Fruit fly (Drosophila melanogaster): ENCODE data around the gene hoip.
A peak's percentile ranks its signal among the peaks of the same experiment; 100 is the strongest.

hoip gene

dm6 chr2L:9699615-9700014 is at the start of gene hoip:
TSS of gene hoip (plus strand) at chr2L:9699791.
- TF ChIP-seq Dll (GFP tag; IDR thresholded peaks at IDR 0.05; ENCODE audit: partially characterized antibody) (peak; percentile 53; the same call in 2 of the 4 replicates), ac (GFP tag; optimal IDR thresholded peaks at IDR 0.05) (peak; percentile 3), CG15479 (GFP tag; optimal IDR thresholded peaks at IDR 0.05) (no peak), knrl (GFP tag; IDR thresholded peaks at IDR 0.05; ENCODE audit: partially characterized antibody) (no peak; the same call in 2 of the 3 replicates), zfh2 (GFP tag; optimal IDR thresholded peaks at IDR 0.05) (no peak), Scr (GFP tag; IDR thresholded peaks at IDR 0.05; ENCODE audit: partially characterized antibody) (peak; percentile 48; the same call in 1 of the 2 replicates), Max (GFP tag; optimal IDR thresholded peaks at IDR 0.05) (peak; percentile 62), Hmr (GFP tag; optimal IDR thresholded peaks at IDR 0.05) (peak; percentile 13), Ets97D (GFP tag; optimal IDR thresholded peaks at IDR 0.05) (peak; percentile 44), BtbVII (GFP tag; optimal IDR thresholded peaks at IDR 0.05) (no peak), amos (GFP tag; IDR thresholded peaks at IDR 0.05; ENCODE audit: partially characterized antibody) (peak; percentile 51; the same call in 1 of the 2 replicates), hkb (optimal IDR thresholded peaks at IDR 0.05) (no peak), hkb (GFP tag; IDR thresholded peaks at IDR 0.05) (peak; percentile 36; the same call in 1 of the 2 replicates), gfzf (GFP tag; optimal IDR thresholded peaks at IDR 0.05) (peak; percentile 81), CG2199 (GFP tag; IDR thresholded peaks at IDR 0.05) (0 out of 3 replicates have a peak, but pooled peaks have one; percentile 33), CG13775 (GFP tag; optimal IDR thresholded peaks at IDR 0.05) (no peak), tup (GFP tag; optimal IDR thresholded peaks at IDR 0.05) (no peak), bigmax (GFP tag; optimal IDR thresholded peaks at IDR 0.05) (no peak), dm (GFP tag; optimal IDR thresholded peaks at IDR 0.05) (peak; percentile 91), CG42726 (GFP tag; IDR thresholded peaks at IDR 0.05; ENCODE audit: partially characterized antibody) (0 out of 2 replicates have a peak, but pooled peaks have one; percentile 32), wdn (GFP tag; IDR thresholded peaks at IDR 0.05) (0 out of 2 replicates have a peak, but pooled peaks have one; percentile 15), CG34422 (GFP tag; IDR thresholded peaks at IDR 0.05) (peak; percentile 72), Lpt (GFP tag; optimal IDR thresholded peaks at IDR 0.05) (no peak), CG15514 (GFP tag; optimal IDR thresholded peaks at IDR 0.05) (peak; percentile 4), CG32532 (GFP tag; IDR thresholded peaks at IDR 0.05) (no peak), yki (optimal IDR thresholded peaks at IDR 0.05) (no peak), Dp (GFP tag; optimal IDR thresholded peaks at IDR 0.05) (peak; percentile 52), E2f2 (GFP tag; IDR thresholded peaks at IDR 0.05) (peak; percentile 55), CG7745 (tag; optimal IDR thresholded peaks at IDR 0.05) (no peak), BEAF-32 (GFP tag; optimal IDR thresholded peaks at IDR 0.05) (peak; percentile 74), sc (optimal IDR thresholded peaks at IDR 0.05) (no peak), sc (GFP tag; optimal IDR thresholded peaks at IDR 0.05) (no peak), CG13287 (GFP tag; IDR thresholded peaks at IDR 0.05; ENCODE audit: partially characterized antibody) (peak; percentile 53), seq (GFP tag; IDR thresholded peaks at IDR 0.05) (no peak), Opbp (GFP tag; IDR thresholded peaks at IDR 0.05; ENCODE audit: partially characterized antibody) (peak; percentile 54), crc (GFP tag; optimal IDR thresholded peaks at IDR 0.05) (no peak), pzg (GFP tag; optimal IDR thresholded peaks at IDR 0.05) (peak; percentile 41), Pdp1 (GFP tag; optimal IDR thresholded peaks at IDR 0.05) (no peak), CG10565 (GFP tag; optimal IDR thresholded peaks at IDR 0.05) (no peak), CG30020 (tag; optimal IDR thresholded peaks at IDR 0.05) (no peak), MESR4 (GFP tag; optimal IDR thresholded peaks at IDR 0.05) (peak; percentile 73), bbx (GFP tag; IDR thresholded peaks at IDR 0.05; ENCODE audit: partially characterized antibody) (peak; percentile 54; the same call in 1 of the 2 replicates), cwo (GFP tag; optimal IDR thresholded peaks at IDR 0.05) (peak; percentile 97), trem (tag; optimal IDR thresholded peaks at IDR 0.05) (peak; percentile 8), ato (GFP tag; IDR thresholded peaks at IDR 0.05; ENCODE audit: partially characterized antibody) (0 out of 2 replicates have a peak, but pooled peaks have one; percentile 32), hth (optimal IDR thresholded peaks at IDR 0.05) (no peak), HLH4C (GFP tag; IDR thresholded peaks at IDR 0.05; ENCODE audit: partially characterized antibody) (peak; percentile 20; the same call in 1 of the 3 replicates), ci (GFP tag; IDR thresholded peaks at IDR 0.05) (peak; percentile 24; the same call in 1 of the 3 replicates), Fer2 (tag; optimal IDR thresholded peaks at IDR 0.05) (no peak)

All from whole organism, embryonic.